Worm (Caenorhabditis elegans): ENCODE results near the gene C14C10.1.

Gene C14C10.1

DNA sequence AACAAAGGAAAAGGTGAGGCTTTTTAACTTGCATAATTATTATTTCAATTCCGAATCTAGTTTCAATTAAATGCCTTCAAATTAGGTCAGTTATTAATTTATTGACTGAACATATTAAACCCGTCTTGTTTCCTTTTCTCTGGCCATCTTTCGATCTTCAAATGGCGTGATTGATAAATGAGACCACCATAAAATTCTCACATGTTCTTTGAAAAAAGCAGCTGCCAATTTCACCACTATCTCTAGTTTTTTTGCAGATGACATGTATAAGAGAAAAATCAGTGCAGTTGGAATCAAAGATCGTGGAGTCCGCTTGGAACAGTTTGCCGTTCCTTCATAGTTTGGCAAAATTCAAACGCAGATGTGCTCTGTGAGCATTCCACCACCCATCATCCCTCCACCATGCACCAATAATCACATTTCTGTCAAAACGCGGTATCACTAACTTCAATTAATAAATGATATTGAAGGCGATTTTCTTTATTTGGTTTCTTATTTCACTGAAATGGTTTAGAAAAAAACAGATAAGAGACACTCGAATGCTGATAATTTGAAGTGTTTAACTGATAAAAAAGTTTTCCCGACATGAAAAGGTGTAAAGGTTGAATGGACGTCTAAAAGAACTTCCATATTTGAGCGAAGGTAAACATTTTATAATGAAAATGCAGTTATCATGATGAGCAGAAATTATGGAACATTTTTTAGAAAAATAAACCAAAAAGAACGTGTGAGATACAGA is 49.8 kb downstream of the C14C10.1 start:
- TF ChIP-seq lin-39 (tag; optimal IDR thresholded peaks at IDR 0.05) = no peak
- peak; percentile 51 for TF ChIP-seq fos-1 (tag; optimal IDR thresholded peaks at IDR 0.05)
- peak; percentile 42 for TF ChIP-seq crh-2 (tag; optimal IDR thresholded peaks at IDR 0.05)
- TF ChIP-seq nhr-25 (tag; optimal IDR thresholded peaks at IDR 0.05) = no peak
- TF ChIP-seq egl-27 (tag; optimal IDR thresholded peaks at IDR 0.05) = peak; percentile 37
- peak; percentile 1 for TF ChIP-seq sem-4 (tag; optimal IDR thresholded peaks at IDR 0.05)
- TF ChIP-seq dmd-4 (tag; optimal IDR thresholded peaks at IDR 0.05) = no peak
- no peak for TF ChIP-seq snpc-4 (tag; optimal IDR thresholded peaks at IDR 0.05)
- no peak for TF ChIP-seq nhr-23 (tag; optimal IDR thresholded peaks at IDR 0.05)
- no peak for TF ChIP-seq mab-5 (tag; optimal IDR thresholded peaks at IDR 0.05)
- no peak for TF ChIP-seq ztf-1 (GFP tag; conservative IDR thresholded peaks at IDR 0.05)
- TF ChIP-seq gmeb-1 (tag; optimal IDR thresholded peaks at IDR 0.05) = peak; percentile 34
- TF ChIP-seq Y55F3AM.14 (GFP tag; optimal IDR thresholded peaks at IDR 0.05) = no peak
- TF ChIP-seq sma-9 (GFP tag; optimal IDR thresholded peaks at IDR 0.05) = peak; percentile 67
- TF ChIP-seq sma-9 (tag; optimal IDR thresholded peaks at IDR 0.05) = no peak

All from whole organism, L2 larva.